Worm (Caenorhabditis elegans) whole organism, L4 larva: Measurements from ENCODE around the gene F18E9.1.

Experiments
- D1046.2 ChIP-seq: fragments of 200-800 bp; sonication (Bioruptor generic); IDR thresholded peaks from 2 replicates; pipeline ENCODE4 v1.3.6; 2022; ENCODE audit warnings: missing genetic modification characterization, missing compliant biosample characterization
- F37D6.2 ChIP-seq: sonication (generic microtip); optimal IDR thresholded peaks from 2 replicates; lab custom pipeline; 2016; ENCODE audit warnings: mild to moderate bottlenecking, missing genetic modification characterization, missing compliant biosample characterization
- F49E8.2 ChIP-seq: sonication (generic microtip); optimal IDR thresholded peaks from 2 replicates; lab custom pipeline; 2016; ENCODE audit warnings: missing compliant biosample characterization, mild to moderate bottlenecking, missing genetic modification characterization, borderline replicate concordance
- R02D3.7 ChIP-seq: fragments of 150-350 bp; sonication (generic microtip); optimal IDR thresholded peaks from 3 replicates; lab custom pipeline; 2014; ENCODE audit warnings: missing biosample characterization, missing genetic modification characterization
- T20F7.1 ChIP-seq: fragments of 200-800 bp; sonication (Bioruptor generic); optimal IDR thresholded peaks from 2 replicates; lab custom pipeline; 2018; ENCODE audit warnings: mild to moderate bottlenecking, missing genetic modification characterization, missing compliant biosample characterization
- Y105C5A.15 ChIP-seq: fragments of 200-800 bp; sonication (Bioruptor generic); IDR thresholded peaks from 2 replicates; pipeline ENCODE4 v1.3.6; 2022; ENCODE audit warnings: missing genetic modification characterization, missing compliant biosample characterization
- Y5F2A.4 ChIP-seq: fragments of 200-800 bp; sonication (Bioruptor generic); optimal IDR thresholded peaks from 2 replicates; lab custom pipeline; 2018; ENCODE audit warnings: mild to moderate bottlenecking, missing genetic modification characterization, missing compliant biosample characterization
- ceh-20 ChIP-seq: fragments of 200-800 bp; sonication (Bioruptor generic); IDR thresholded peaks from 2 replicates; pipeline ENCODE4 v1.3.6; 2022; ENCODE audit warnings: missing genetic modification reagents, missing genetic modification characterization, missing compliant biosample characterization
- ceh-32 ChIP-seq: sonication (generic microtip); optimal IDR thresholded peaks from 2 replicates; lab custom pipeline; 2016; ENCODE audit warnings: mild to moderate bottlenecking, missing genetic modification characterization, missing compliant biosample characterization; ENCODE audit not compliant: poor library complexity
- ces-1 ChIP-seq: fragments of 150-350 bp; sonication (generic microtip); optimal IDR thresholded peaks from 4 replicates; lab custom pipeline; 2014; ENCODE audit warnings: missing biosample characterization, missing genetic modification reagents, missing genetic modification characterization
- cey-2 ChIP-seq: sonication (generic microtip); optimal IDR thresholded peaks from 3 replicates; lab custom pipeline; 2017; ENCODE audit warnings: missing genetic modification characterization, mild to moderate bottlenecking, missing compliant biosample characterization, antibody characterized with exemption, borderline replicate concordance; ENCODE audit not compliant: insufficient read depth
- daf-12 ChIP-seq: fragments of 150-350 bp; optimal IDR thresholded peaks from 2 replicates; lab custom pipeline; 2014; ENCODE audit warnings: missing biosample characterization, missing genetic modification reagents, missing genetic modification characterization
- daf-16 ChIP-seq, 3 experiments: sonication (generic microtip); optimal IDR thresholded peaks; 2 replicates each; lab custom pipeline; 2016 to 2017; ENCODE audit warnings: missing genetic modification characterization in 3 of 3, missing genetic modification reagents in 3 of 3, mild to moderate bottlenecking in 2 of 3, missing compliant biosample characterization in 2 of 3, missing biosample characterization in 1 of 3, moderate library complexity in 1 of 3
- daf-8 ChIP-seq: fragments of 200-800 bp; sonication (Bioruptor generic); IDR thresholded peaks from 2 replicates; pipeline ENCODE4 v1.3.6; 2022; ENCODE audit warnings: missing genetic modification characterization, missing compliant biosample characterization
- dmd-6 ChIP-seq: fragments of 200-800 bp; sonication (Bioruptor generic); IDR thresholded peaks from 2 replicates; pipeline ENCODE4 v1.3.6; 2022; ENCODE audit warnings: missing genetic modification reagents, missing genetic modification characterization, missing compliant biosample characterization
- dmd-8 ChIP-seq: fragments of 200-800 bp; sonication (Bioruptor generic); IDR thresholded peaks from 2 replicates; pipeline ENCODE4 v1.3.6; 2022; ENCODE audit warnings: missing genetic modification characterization, missing compliant biosample characterization
- dmd-9 ChIP-seq: fragments of 200-800 bp; sonication (Bioruptor generic); IDR thresholded peaks from 2 replicates; pipeline ENCODE4 v1.3.6; 2022; ENCODE audit warnings: missing genetic modification reagents, missing genetic modification characterization, missing compliant biosample characterization
- dpl-1 ChIP-seq: fragments of 150-350 bp; optimal IDR thresholded peaks from 2 replicates; lab custom pipeline; 2014; ENCODE audit warnings: missing biosample characterization, missing genetic modification reagents, missing genetic modification characterization
- egl-27 ChIP-seq: sonication (generic microtip); optimal IDR thresholded peaks from 3 replicates; lab custom pipeline; 2017; ENCODE audit warnings: missing biosample characterization, missing genetic modification reagents, missing genetic modification characterization
- egl-43 ChIP-seq: fragments of 200-800 bp; sonication (Bioruptor generic); IDR thresholded peaks from 2 replicates; pipeline ENCODE4 v1.3.6; 2022; ENCODE audit warnings: missing genetic modification reagents, missing genetic modification characterization, missing compliant biosample characterization
- hlh-11 ChIP-seq: fragments of 200-800 bp; sonication (Bioruptor generic); optimal IDR thresholded peaks from 2 replicates; lab custom pipeline; 2018; ENCODE audit warnings: mild to moderate bottlenecking, missing genetic modification characterization, missing compliant biosample characterization
- jun-1 ChIP-seq: fragments of 150-350 bp; optimal IDR thresholded peaks from 2 replicates; lab custom pipeline; 2014; ENCODE audit warnings: missing biosample characterization, missing genetic modification reagents, missing genetic modification characterization
- lin-13 ChIP-seq: fragments of 150-350 bp; optimal IDR thresholded peaks from 2 replicates; lab custom pipeline; 2014; ENCODE audit warnings: missing biosample characterization, missing genetic modification reagents, missing genetic modification characterization
- lin-15B ChIP-seq: fragments of 150-350 bp; sonication (generic microtip); optimal IDR thresholded peaks from 3 replicates; lab custom pipeline; 2014; ENCODE audit warnings: missing biosample characterization, missing genetic modification characterization
- lin-38 ChIP-seq: fragments of 200-800 bp; sonication (Bioruptor generic); IDR thresholded peaks from 2 replicates; pipeline ENCODE4 v1.3.6; 2022; ENCODE audit warnings: missing genetic modification reagents, missing genetic modification characterization, missing compliant biosample characterization
- madf-9 ChIP-seq: fragments of 200-800 bp; sonication (Bioruptor generic); conservative IDR thresholded peaks from 2 replicates; pipeline ENCODE4 v1.3.6; 2022; ENCODE audit warnings: missing genetic modification reagents, missing genetic modification characterization, missing compliant biosample characterization
- mep-1 ChIP-seq: fragments of 150-350 bp; sonication (generic microtip); optimal IDR thresholded peaks from 3 replicates; lab custom pipeline; 2014; ENCODE audit warnings: missing biosample characterization, missing genetic modification characterization
- mes-2 ChIP-seq: sonication (generic microtip); optimal IDR thresholded peaks from 2 replicates; lab custom pipeline; 2016; ENCODE audit warnings: missing genotype, mild to moderate bottlenecking, missing genetic modification characterization, missing compliant biosample characterization; ENCODE audit not compliant: poor library complexity, severe bottlenecking
- mxl-2 ChIP-seq: fragments of 200-800 bp; sonication (Bioruptor generic); conservative IDR thresholded peaks from 2 replicates; pipeline ENCODE4 v1.3.6; 2022; ENCODE audit warnings: missing genetic modification reagents, missing genetic modification characterization, missing compliant biosample characterization
- nhr-25 ChIP-seq: sonication (generic microtip); optimal IDR thresholded peaks from 2 replicates; lab custom pipeline; 2017; ENCODE audit warnings: missing genetic modification characterization, mild to moderate bottlenecking, missing compliant biosample characterization, antibody characterized with exemption, moderate library complexity, borderline replicate concordance; ENCODE audit not compliant: insufficient read depth
- nhr-6 ChIP-seq: fragments of 150-350 bp; optimal IDR thresholded peaks from 2 replicates; lab custom pipeline; 2014; ENCODE audit warnings: missing biosample characterization, missing genetic modification characterization
- nhr-76 ChIP-seq: fragments of 150-350 bp; optimal IDR thresholded peaks from 2 replicates; lab custom pipeline; 2014; ENCODE audit warnings: missing biosample characterization, missing genetic modification characterization
- pha-4 ChIP-seq, 2 experiments: fragments of 150-350 bp in 1 of 2; fragments of 200-800 bp in 1 of 2; sonication (Bioruptor generic) in 1 of 2; IDR thresholded peaks in 1 of 2; optimal IDR thresholded peaks in 1 of 2; 2 replicates each; pipeline versions ENCODE4 v1.3.6 to Lab custom; 2014 to 2022; ENCODE audit warnings: missing genetic modification characterization in 2 of 2, missing genetic modification reagents in 2 of 2, missing biosample characterization in 1 of 2, missing compliant biosample characterization in 1 of 2
- php-3 ChIP-seq: fragments of 200-800 bp; sonication (Bioruptor generic); IDR thresholded peaks from 2 replicates; pipeline ENCODE4 v1.3.6; 2022; ENCODE audit warnings: missing genetic modification reagents, missing genetic modification characterization, missing compliant biosample characterization
- saeg-2 ChIP-seq: fragments of 200-800 bp; sonication (Bioruptor generic); IDR thresholded peaks from 2 replicates; pipeline ENCODE4 v1.3.6; 2022; ENCODE audit warnings: missing genetic modification reagents, missing genetic modification characterization, missing compliant biosample characterization
- sdz-12 ChIP-seq: fragments of 200-800 bp; sonication (Bioruptor generic); optimal IDR thresholded peaks from 2 replicates; lab custom pipeline; 2018; ENCODE audit warnings: mild to moderate bottlenecking, missing genetic modification characterization, missing compliant biosample characterization
- spr-1 ChIP-seq: sonication (generic microtip); optimal IDR thresholded peaks from 2 replicates; lab custom pipeline; 2016; ENCODE audit warnings: mild to moderate bottlenecking, missing genetic modification characterization, missing compliant biosample characterization
- spr-3 ChIP-seq: fragments of 200-800 bp; sonication (Bioruptor generic); optimal IDR thresholded peaks from 2 replicates; lab custom pipeline; 2018; ENCODE audit warnings: mild to moderate bottlenecking, missing genetic modification characterization, missing compliant biosample characterization
- tra-1 ChIP-seq: fragments of 200-800 bp; sonication (Bioruptor generic); IDR thresholded peaks from 2 replicates; pipeline ENCODE4 v1.3.6; 2022; ENCODE audit warnings: missing genetic modification reagents, missing genetic modification characterization, missing compliant biosample characterization
- unc-39 ChIP-seq: sonication (generic microtip); optimal IDR thresholded peaks from 2 replicates; lab custom pipeline; 2017; ENCODE audit warnings: missing biosample characterization, missing genetic modification characterization
- unc-62 ChIP-seq, 3 experiments: fragments of 150-350 bp in 1 of 3; sonication (generic microtip); optimal IDR thresholded peaks in 2 of 3; peaks in 1 of 3; 1 replicate in 1 of 3; 2 replicates in 2 of 3; lab custom pipeline; 2014 to 2017; ENCODE audit warnings: missing biosample characterization in 3 of 3, missing genetic modification characterization in 3 of 3, missing genetic modification reagents in 3 of 3, missing genotype in 1 of 3
- vab-7 ChIP-seq: fragments of 200-800 bp; sonication (Bioruptor generic); IDR thresholded peaks from 2 replicates; pipeline ENCODE4 v1.3.6; 2022; ENCODE audit warnings: missing genetic modification reagents, missing genetic modification characterization, missing compliant biosample characterization
- zfp-3 ChIP-seq: fragments of 200-800 bp; sonication (Bioruptor generic); conservative IDR thresholded peaks from 2 replicates; pipeline ENCODE4 v1.3.6; 2022; ENCODE audit warnings: missing genetic modification reagents, missing genetic modification characterization, missing compliant biosample characterization
- zip-2 ChIP-seq: fragments of 150-350 bp; optimal IDR thresholded peaks from 2 replicates; lab custom pipeline; 2014; ENCODE audit warnings: missing biosample characterization, missing genetic modification characterization
- ztf-11 ChIP-seq: fragments of 150-350 bp; optimal IDR thresholded peaks from 2 replicates; lab custom pipeline; 2014; ENCODE audit warnings: missing biosample characterization, missing genetic modification characterization
- ztf-7 ChIP-seq: fragments of 150-350 bp; optimal IDR thresholded peaks from 2 replicates; lab custom pipeline; 2014; ENCODE audit warnings: missing biosample characterization, missing genetic modification characterization

The F18E9.1 gene

DNA sequence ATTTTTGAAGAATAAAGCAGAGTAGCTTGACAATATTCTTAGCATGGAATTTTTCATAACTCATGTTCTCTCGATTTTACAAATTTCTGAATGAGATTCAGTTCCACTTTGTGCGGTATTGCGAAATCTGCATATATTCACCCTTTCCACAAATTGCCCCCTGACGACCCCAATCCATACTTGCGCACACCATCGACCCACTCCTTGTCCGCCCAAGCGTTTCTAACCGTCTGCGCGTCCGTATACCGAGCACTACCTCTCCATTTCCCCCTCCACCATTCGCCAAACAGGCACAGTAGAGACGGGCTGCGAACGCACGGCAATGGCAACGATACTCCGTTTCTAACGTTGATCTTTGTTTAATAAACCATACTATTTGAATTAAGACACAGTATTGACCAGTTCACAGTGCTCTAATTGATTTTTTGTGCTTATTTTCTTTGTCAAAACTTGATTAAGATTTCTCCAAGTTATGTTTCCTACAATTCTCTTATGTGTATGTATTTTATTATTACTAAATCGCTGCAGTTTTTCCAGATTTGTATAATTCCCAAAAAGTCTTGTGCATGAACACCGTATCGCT lies 44.6 kb upstream of the F18E9.1 start, which contains the start of gene utx-1 (continued):
- TF ChIP-seq vab-7 (GFP tag; lab: Robert Waterston, UW) (no peak), egl-43 (GFP tag; lab: Robert Waterston, UW) (0 out of 2 replicates have a peak, but pooled peaks have one; percentile 8), nhr-6 (tag; lab: Kevin White, UChicago) (peak; percentile 18), ztf-7 (tag; lab: Kevin White, UChicago) (no peak), dmd-9 (GFP tag; lab: Robert Waterston, UW) (no peak), php-3 (GFP tag; lab: Robert Waterston, UW) (no peak), mes-2 (tag; lab: Kevin White, UChicago) (peak; percentile 69), ztf-11 (tag; lab: Kevin White, UChicago) (no peak), Y5F2A.4 (GFP tag; lab: Kevin White, UChicago) (no peak), egl-27 (no peak), dmd-8 (GFP tag; lab: Robert Waterston, UW) (no peak), zip-2 (tag; lab: Kevin White, UChicago) (no peak), unc-39 (tag; lab: Kevin White, UChicago) (no peak), dpl-1 (GFP tag; lab: Kevin White, UChicago) (no peak), lin-38 (GFP tag; lab: Robert Waterston, UW) (no peak), mep-1 (peak; percentile 31), madf-9 (no peak), dmd-6 (GFP tag; lab: Robert Waterston, UW) (no peak), lin-15B (tag; lab: Kevin White, UChicago) (no peak), hlh-11 (tag; lab: Kevin White, UChicago) (peak; percentile 7), Y105C5A.15 (GFP tag; lab: Robert Waterston, UW) (no peak), tra-1 (GFP tag; lab: Robert Waterston, UW) (no peak), F49E8.2 (tag; lab: Kevin White, UChicago) (no peak), D1046.2 (GFP tag; lab: Robert Waterston, UW) (no peak), daf-12 (tag; lab: Kevin White, UChicago) (no peak), unc-62 (GFP tag; optimal IDR thresholded peaks at IDR 0.05 in 1 of 2; lab: Kevin White, UChicago) (no peak), unc-62 (tag; optimal IDR thresholded peaks at IDR 0.05; lab: Kevin White, UChicago) (no peak), lin-13 (GFP tag; lab: Kevin White, UChicago) (no peak), daf-8 (GFP tag; lab: Robert Waterston, UW) (no peak), nhr-76 (tag; lab: Kevin White, UChicago) (no peak), spr-3 (GFP tag; lab: Kevin White, UChicago) (no peak), mxl-2 (GFP tag; lab: Robert Waterston, UW) (no peak), sdz-12 (GFP tag; lab: Kevin White, UChicago) (no peak), saeg-2 (GFP tag; lab: Robert Waterston, UW) (no peak), T20F7.1 (peak; percentile 72), F37D6.2 (tag; lab: Kevin White, UChicago) (peak; percentile 27), cey-2 (tag; lab: Kevin White, UChicago) (no peak), nhr-25 (no peak), spr-1 (tag; lab: Kevin White, UChicago) (no peak), R02D3.7 (tag; lab: Kevin White, UChicago) (no peak), zfp-3 (no peak), jun-1 (tag; lab: Kevin White, UChicago) (no peak), ceh-20 (GFP tag; lab: Robert Waterston, UW) (no peak), ces-1 (no peak), pha-4 (GFP tag; IDR thresholded peaks at IDR 0.05; lab: Robert Waterston, UW) (no peak), pha-4 (tag; optimal IDR thresholded peaks at IDR 0.05; lab: Kevin White, UChicago) (no peak), ceh-32 (no peak), daf-16 (GFP tag; optimal IDR thresholded peaks at IDR 0.05; lab: Kevin White, UChicago) (no peak), daf-16 (tag; optimal IDR thresholded peaks at IDR 0.05; lab: Kevin White, UChicago) (peak; percentile 18)
